Worm (Caenorhabditis elegans) whole organism, L3 larva: ENCODE data around the gene F20B10.3.

Experiments used
- ZK546.5 ChIP-seq: sonication (generic microtip); optimal IDR thresholded peaks from 2 replicates; lab custom pipeline; 2017; ENCODE audit warnings: missing biosample characterization, missing genetic modification characterization
- aly-2 ChIP-seq: fragments of 150-350 bp; optimal IDR thresholded peaks from 2 replicates; lab custom pipeline; 2014; ENCODE audit warnings: missing biosample characterization, missing genetic modification characterization
- daf-12 ChIP-seq: fragments of 150-350 bp; optimal IDR thresholded peaks from 2 replicates; lab custom pipeline; 2014; ENCODE audit warnings: missing biosample characterization, missing genetic modification reagents, missing genetic modification characterization
- egl-5 ChIP-seq: fragments of 150-350 bp; optimal IDR thresholded peaks from 2 replicates; lab custom pipeline; 2017; ENCODE audit warnings: missing biosample characterization, missing genetic modification reagents, missing genetic modification characterization, inconsistent platforms
- elt-3 ChIP-seq, 3 experiments: fragments of 150-350 bp in 1 of 3; sonication (generic microtip) in 2 of 3; optimal IDR thresholded peaks; 2 replicates in 2 of 3; 4 replicates in 1 of 3; lab custom pipeline; 2014 to 2017; ENCODE audit warnings: missing biosample characterization in 3 of 3, missing genetic modification characterization in 3 of 3
- eor-1 ChIP-seq, 2 experiments: fragments of 150-350 bp; optimal IDR thresholded peaks; 2 replicates each; lab custom pipeline; 2014 to 2018; ENCODE audit warnings: missing biosample characterization in 2 of 2, missing genetic modification characterization in 2 of 2
- lin-39 ChIP-seq: fragments of 150-350 bp; optimal IDR thresholded peaks from 2 replicates; lab custom pipeline; 2018; ENCODE audit warnings: missing biosample characterization, missing genetic modification reagents, missing genetic modification characterization
- mdl-1 ChIP-seq: fragments of 150-350 bp; optimal IDR thresholded peaks from 2 replicates; lab custom pipeline; 2014; ENCODE audit warnings: missing biosample characterization, missing genetic modification characterization
- pha-4 ChIP-seq: fragments of 150-350 bp; optimal IDR thresholded peaks from 2 replicates; lab custom pipeline; 2014; ENCODE audit warnings: missing biosample characterization, missing genetic modification reagents, missing genetic modification characterization
- skn-1 ChIP-seq: fragments of 150-350 bp; optimal IDR thresholded peaks from 2 replicates; lab custom pipeline; 2014; ENCODE audit warnings: missing biosample characterization, missing genetic modification characterization
- ztf-11 ChIP-seq: fragments of 150-350 bp; optimal IDR thresholded peaks from 2 replicates; lab custom pipeline; 2014; ENCODE audit warnings: missing biosample characterization, missing genetic modification characterization

DNA sequence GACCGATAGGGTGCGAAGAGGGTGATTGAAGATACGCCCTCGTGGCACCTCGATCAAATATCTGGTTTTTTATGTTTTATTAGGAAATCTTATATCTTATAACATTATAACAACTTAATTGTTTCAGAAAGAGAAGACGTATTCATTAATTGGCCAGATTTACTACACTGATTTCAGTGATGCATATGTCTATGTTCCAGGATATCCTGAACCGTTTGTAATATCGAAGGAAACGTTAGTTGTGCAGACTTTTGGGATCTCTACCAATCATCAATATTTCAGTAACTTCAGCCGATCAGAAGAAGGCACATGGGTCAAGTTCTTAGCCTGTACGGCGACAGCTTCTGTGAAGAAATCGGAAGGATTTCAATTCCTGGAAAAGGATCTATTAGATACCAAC, 7.6 kb upstream of the F20B10.3 start:
- TF ChIP-seq mdl-1 (tag; lab: Kevin White, UChicago) (no peak), egl-5 (no peak), lin-39 (tag; lab: Kevin White, UChicago) (no peak), skn-1 (tag; lab: Kevin White, UChicago) (no peak), aly-2 (no peak), eor-1 (tag; optimal IDR thresholded peaks at IDR 0.05; lab: Kevin White, UChicago) (no peak), daf-12 (tag; lab: Kevin White, UChicago) (no peak), ZK546.5 (tag; lab: Kevin White, UChicago) (no peak), elt-3 (tag; optimal IDR thresholded peaks at IDR 0.05; lab: Kevin White, UChicago) (no peak), ztf-11 (tag; lab: Kevin White, UChicago) (no peak), pha-4 (no peak)
